Fruit fly (Drosophila melanogaster) whole organism, prepupa: ENCODE data around the gene Naglu.

Experiments
- CG10631 ChIP-seq: fragments of 200-800 bp; sonication (Bioruptor generic); optimal IDR thresholded peaks from 2 replicates; lab custom pipeline; 2016; ENCODE audit warnings: missing biosample characterization, missing genetic modification characterization
- CG10669 ChIP-seq: fragments of 200-800 bp; sonication (Bioruptor generic); optimal IDR thresholded peaks from 3 replicates; lab custom pipeline; 2018; ENCODE audit warnings: missing biosample characterization, mild to moderate bottlenecking, missing genetic modification characterization, moderate library complexity
- CG11294 ChIP-seq: fragments of 200-800 bp; sonication (Bioruptor generic); IDR thresholded peaks from 2 replicates; pipeline ENCODE4 v1.3.6; 2022; ENCODE audit warnings: missing biosample characterization, missing genetic modification characterization
- CG11762 ChIP-seq: fragments of 200-800 bp; sonication (Bioruptor generic); optimal IDR thresholded peaks from 3 replicates; lab custom pipeline; 2016; ENCODE audit warnings: missing biosample characterization, missing genetic modification characterization; ENCODE audit not compliant: insufficient read depth
- CG11902 ChIP-seq: fragments of 200-800 bp; sonication (Bioruptor generic); optimal IDR thresholded peaks from 3 replicates; lab custom pipeline; 2016; ENCODE audit warnings: missing biosample characterization, missing genetic modification characterization
- CG15336 ChIP-seq: fragments of 200-800 bp; sonication (Bioruptor generic); IDR thresholded peaks from 2 replicates; pipeline ENCODE4 v1.3.6; 2022; ENCODE audit warnings: missing biosample characterization, missing genetic modification characterization
- CG1621 ChIP-seq: fragments of 200-800 bp; sonication (Bioruptor generic); optimal IDR thresholded peaks from 3 replicates; lab custom pipeline; 2018; ENCODE audit warnings: missing biosample characterization, mild to moderate bottlenecking, missing genetic modification characterization
- CG3032 ChIP-seq: fragments of 200-800 bp; optimal IDR thresholded peaks from 2 replicates; lab custom pipeline; 2019; ENCODE audit warnings: missing biosample characterization, mild to moderate bottlenecking, missing genetic modification characterization, moderate library complexity
- CG31627 ChIP-seq: fragments of 200-800 bp; sonication (Bioruptor generic); optimal IDR thresholded peaks from 3 replicates; lab custom pipeline; 2016; ENCODE audit warnings: missing biosample characterization, missing genetic modification characterization
- CG34406 ChIP-seq: fragments of 200-800 bp; sonication (Bioruptor generic); optimal IDR thresholded peaks from 3 replicates; lab custom pipeline; 2016; ENCODE audit warnings: missing biosample characterization, missing genetic modification characterization
- CG6792 ChIP-seq: fragments of 200-800 bp; sonication (Bioruptor generic); optimal IDR thresholded peaks from 3 replicates; lab custom pipeline; 2016; ENCODE audit warnings: missing biosample characterization, missing genetic modification characterization
- CG8119 ChIP-seq: fragments of 200-800 bp; sonication (Bioruptor generic); IDR thresholded peaks from 3 replicates; pipeline ENCODE4 v1.3.6; 2022; ENCODE audit warnings: missing biosample characterization, missing genetic modification characterization
- CG8319 ChIP-seq: fragments of 200-800 bp; sonication (Bioruptor generic); optimal IDR thresholded peaks from 3 replicates; lab custom pipeline; 2016; ENCODE audit warnings: missing biosample characterization, missing genetic modification characterization
- CG9139 ChIP-seq: fragments of 200-800 bp; sonication (Bioruptor generic); optimal IDR thresholded peaks from 3 replicates; lab custom pipeline; 2017; ENCODE audit warnings: missing biosample characterization, mild to moderate bottlenecking, missing genetic modification characterization
- Eip75B ChIP-seq: fragments of 200-800 bp; sonication (Bioruptor generic); optimal IDR thresholded peaks from 3 replicates; lab custom pipeline; 2016; ENCODE audit warnings: missing biosample characterization, missing genetic modification characterization
- Eip78C ChIP-seq: fragments of 200-800 bp; sonication (Bioruptor generic); peaks from one replicate; lab custom pipeline; 2016; ENCODE audit warnings: missing biosample characterization, missing genetic modification characterization
- Eip93F ChIP-seq: fragments of 200-800 bp; sonication (Bioruptor generic); optimal IDR thresholded peaks from 2 replicates; lab custom pipeline; 2016; ENCODE audit warnings: missing biosample characterization, mild to moderate bottlenecking, missing genetic modification characterization
- Ets21C ChIP-seq: fragments of 200-800 bp; sonication (Bioruptor generic); optimal IDR thresholded peaks from 3 replicates; lab custom pipeline; 2016; ENCODE audit warnings: missing biosample characterization, missing genetic modification characterization
- Gug ChIP-seq: fragments of 200-800 bp; sonication (Bioruptor generic); IDR thresholded peaks from 2 replicates; pipeline ENCODE4 v1.3.6; 2022; ENCODE audit warnings: missing biosample characterization, missing genetic modification characterization
- Hr38 ChIP-seq: sonication (Bioruptor generic); optimal IDR thresholded peaks from 2 replicates; lab custom pipeline; 2016; ENCODE audit warnings: missing biosample characterization, missing genetic modification characterization
- Hr39 ChIP-seq: fragments of 200-800 bp; sonication (Bioruptor generic); optimal IDR thresholded peaks from 2 replicates; lab custom pipeline; 2016; ENCODE audit warnings: missing biosample characterization, missing genetic modification characterization
- Hr4 ChIP-seq: fragments of 200-800 bp; sonication (Bioruptor generic); optimal IDR thresholded peaks from 3 replicates; lab custom pipeline; 2016; ENCODE audit warnings: missing biosample characterization, missing genetic modification characterization
- OdsH ChIP-seq: fragments of 200-800 bp; sonication (Bioruptor generic); optimal IDR thresholded peaks from 3 replicates; lab custom pipeline; 2016; ENCODE audit warnings: missing biosample characterization, missing genetic modification characterization
- Smox ChIP-seq: fragments of 200-800 bp; sonication (Bioruptor generic); optimal IDR thresholded peaks from 3 replicates; lab custom pipeline; 2016; ENCODE audit warnings: missing biosample characterization, missing genetic modification characterization
- achi ChIP-seq: fragments of 200-800 bp; sonication (Bioruptor generic); optimal IDR thresholded peaks from 3 replicates; lab custom pipeline; 2016; ENCODE audit warnings: missing biosample characterization, missing genetic modification characterization
- acj6 ChIP-seq: fragments of 200-800 bp; sonication (Bioruptor generic); optimal IDR thresholded peaks from 3 replicates; lab custom pipeline; 2016; ENCODE audit warnings: missing biosample characterization, missing genetic modification characterization
- cyc ChIP-seq: fragments of 200-800 bp; sonication (Bioruptor generic); optimal IDR thresholded peaks from 3 replicates; lab custom pipeline; 2016; ENCODE audit warnings: missing biosample characterization, missing genetic modification characterization
- dac ChIP-seq: fragments of 200-800 bp; sonication (Bioruptor generic); optimal IDR thresholded peaks from 2 replicates; lab custom pipeline; 2017; ENCODE audit warnings: missing biosample characterization, mild to moderate bottlenecking, missing genetic modification characterization
- dsx ChIP-seq: fragments of 200-800 bp; optimal IDR thresholded peaks from 3 replicates; lab custom pipeline; 2019; ENCODE audit warnings: missing biosample characterization, mild to moderate bottlenecking, missing genetic modification characterization, moderate library complexity; ENCODE audit not compliant: poor library complexity, severe bottlenecking
- esn ChIP-seq: fragments of 200-800 bp; sonication (Bioruptor generic); optimal IDR thresholded peaks from 2 replicates; lab custom pipeline; 2016; ENCODE audit warnings: missing biosample characterization, mild to moderate bottlenecking, missing genetic modification characterization, moderate library complexity
- fd59A ChIP-seq: fragments of 200-800 bp; sonication (Bioruptor generic); optimal IDR thresholded peaks from 2 replicates; lab custom pipeline; 2017; ENCODE audit warnings: missing biosample characterization, mild to moderate bottlenecking, missing genetic modification characterization, missing genetic modification reagents
- lz ChIP-seq: fragments of 200-800 bp; sonication (Bioruptor generic); optimal IDR thresholded peaks from 3 replicates; lab custom pipeline; 2016; ENCODE audit warnings: missing biosample characterization, missing genetic modification characterization
- spab ChIP-seq: fragments of 200-800 bp; sonication (Bioruptor generic); optimal IDR thresholded peaks from 2 replicates; lab custom pipeline; 2017; ENCODE audit warnings: missing biosample characterization, mild to moderate bottlenecking, missing genetic modification characterization, missing genetic modification reagents
- svp ChIP-seq: fragments of 200-800 bp; sonication (Bioruptor generic); peaks from one replicate; lab custom pipeline; 2016; ENCODE audit warnings: missing biosample characterization, missing genetic modification characterization

Gene Naglu

dm6 chr2L:8395996-8396699 is 15.5 kb downstream of the Naglu start, which contains the start of the genes Peritrophin-15a and CG13385:
Gene Peritrophin-15a (minus strand): TSS chr2L:8396096.
Gene CG13385 (plus strand): TSS chr2L:8396649.
- no peak for TF ChIP-seq Ets21C (GFP tag; lab: Kevin White, UChicago)

dm6 chr2L:8394840-8395239 is 16.8 kb downstream of the Naglu start, which contains the start of gene Peritrophin-15b:
Gene Peritrophin-15b (minus strand): TSS chr2L:8394940.
- TF ChIP-seq CG8319 (GFP tag; lab: Kevin White, UChicago) (no peak), CG6792 (GFP tag; lab: Kevin White, UChicago) (no peak), lz (GFP tag; lab: Kevin White, UChicago) (no peak), dsx (GFP tag; lab: Kevin White, UChicago) (no peak), CG3032 (tag; lab: Kevin White, UChicago) (no peak), Eip93F (GFP tag; lab: Kevin White, UChicago) (no peak), esn (no peak)

- TF ChIP-seq svp (GFP tag; lab: Kevin White, UChicago) (no peak), CG9139 (no peak), OdsH (GFP tag; lab: Kevin White, UChicago) (no peak), Hr38 (GFP tag; lab: Kevin White, UChicago) (no peak), CG1621 (tag; lab: Kevin White, UChicago) (no peak), Eip75B (GFP tag; lab: Kevin White, UChicago) (no peak), fd59A (GFP tag; lab: Kevin White, UChicago) (no peak), Hr39 (GFP tag; lab: Kevin White, UChicago) (no peak), Gug (no peak), CG31627 (GFP tag; lab: Kevin White, UChicago) (no peak), CG8119 (GFP tag; lab: Robert Waterston, UW) (no peak), Eip78C (GFP tag; lab: Kevin White, UChicago) (no peak)
- TF ChIP-seq, all 60 proteins: peak for 0
These were observed 17.5 kb downstream of the Naglu start, which contains the start of gene lectin-29Ca for dm6 chr2L:8394180-8394579. Gene lectin-29Ca (minus strand): TSS chr2L:8394280.

dm6 chr2L:8393122-8393521 is 18.5 kb downstream of the Naglu start, which contains the start of gene Acp29AB:
Gene Acp29AB (minus strand): TSS chr2L:8393222.
- TF ChIP-seq CG6792 (GFP tag; lab: Kevin White, UChicago) (no peak), CG1621 (tag; lab: Kevin White, UChicago) (no peak), CG11762 (GFP tag; lab: Kevin White, UChicago) (no peak), CG34406 (GFP tag; lab: Kevin White, UChicago) (no peak), CG15336 (no peak), achi (GFP tag; lab: Kevin White, UChicago) (no peak)

dm6 chr2L:8392298-8392697 is 19.4 kb downstream of the Naglu start, which contains the start of gene CG42820:
Gene CG42820 (minus strand): TSS chr2L:8392398.
- TF ChIP-seq CG10631, result no peak
- no peak for TF ChIP-seq lz (GFP tag; lab: Kevin White, UChicago)
- TF ChIP-seq CG11902 (GFP tag; lab: Kevin White, UChicago), result no peak
- TF ChIP-seq CG8119 (GFP tag; lab: Robert Waterston, UW), result no peak
- TF ChIP-seq CG10669 (GFP tag; lab: Kevin White, UChicago), result no peak
- TF ChIP-seq CG11294 (GFP tag; lab: Robert Waterston, UW), result no peak
- no peak for TF ChIP-seq acj6 (GFP tag; lab: Kevin White, UChicago)
- TF ChIP-seq Hr4 (GFP tag; lab: Kevin White, UChicago), result no peak
- TF ChIP-seq spab (GFP tag; lab: Kevin White, UChicago), result no peak
- TF ChIP-seq CG31627 (GFP tag; lab: Kevin White, UChicago), result no peak
- no peak for TF ChIP-seq OdsH (GFP tag; lab: Kevin White, UChicago)
- no peak for TF ChIP-seq Hr39 (GFP tag; lab: Kevin White, UChicago)
- no peak for TF ChIP-seq CG11762 (GFP tag; lab: Kevin White, UChicago)
- TF ChIP-seq Smox, result no peak
- no peak for TF ChIP-seq cyc (GFP tag; lab: Kevin White, UChicago)
- TF ChIP-seq esn, result no peak
- no peak for TF ChIP-seq dac
